Fruit fly (Drosophila melanogaster): ENCODE results near the gene mgl.

The mgl gene

DNA sequence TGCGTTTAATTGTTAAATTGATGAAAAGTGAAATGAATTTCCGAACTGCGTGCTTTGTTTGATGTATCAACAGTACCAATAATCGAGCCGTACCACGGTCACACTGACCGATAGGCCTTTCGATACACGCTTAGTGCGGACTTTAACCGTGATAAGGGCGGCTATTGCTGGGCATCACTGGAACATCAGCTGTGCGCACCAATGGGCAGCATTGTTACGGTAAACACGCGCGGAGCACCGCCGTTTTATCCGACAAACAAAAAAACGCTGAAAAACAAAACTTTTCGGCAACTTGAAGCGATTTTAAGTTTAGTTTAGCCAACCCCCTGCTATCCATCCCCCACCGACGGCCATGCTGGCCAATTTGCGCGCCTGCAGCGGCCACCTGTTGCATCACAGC lies 180.8 kb downstream of the mgl start, which contains the start of the genes c12.1 and c12.2:
TSS of gene c12.1 (minus strand) at position 84 of the 400 bp plus-strand sequence.
TSS of gene c12.2 (plus strand) at position 220 of the 400 bp plus-strand sequence.
- no peak for TF ChIP-seq usp (GFP tag; optimal IDR thresholded peaks at IDR 0.05)
- no peak for TF ChIP-seq Dll (optimal IDR thresholded peaks at IDR 0.05)
- no peak for TF ChIP-seq CG8478 (optimal IDR thresholded peaks at IDR 0.05)
- TF ChIP-seq pan (optimal IDR thresholded peaks at IDR 0.05) = no peak
- TF ChIP-seq EcR (GFP tag; optimal IDR thresholded peaks at IDR 0.05) = no peak
- no peak for TF ChIP-seq psq (optimal IDR thresholded peaks at IDR 0.05)

- TF ChIP-seq CG8478 (optimal IDR thresholded peaks at IDR 0.05) (no peak), psq (optimal IDR thresholded peaks at IDR 0.05) (no peak), pan (optimal IDR thresholded peaks at IDR 0.05) (no peak), EcR (GFP tag; optimal IDR thresholded peaks at IDR 0.05) (no peak), Dll (optimal IDR thresholded peaks at IDR 0.05) (no peak), usp (GFP tag; optimal IDR thresholded peaks at IDR 0.05) (no peak)
Observed at dm6 chrX:9317100-9317499, 182.8 kb downstream of the mgl start.

DNA sequence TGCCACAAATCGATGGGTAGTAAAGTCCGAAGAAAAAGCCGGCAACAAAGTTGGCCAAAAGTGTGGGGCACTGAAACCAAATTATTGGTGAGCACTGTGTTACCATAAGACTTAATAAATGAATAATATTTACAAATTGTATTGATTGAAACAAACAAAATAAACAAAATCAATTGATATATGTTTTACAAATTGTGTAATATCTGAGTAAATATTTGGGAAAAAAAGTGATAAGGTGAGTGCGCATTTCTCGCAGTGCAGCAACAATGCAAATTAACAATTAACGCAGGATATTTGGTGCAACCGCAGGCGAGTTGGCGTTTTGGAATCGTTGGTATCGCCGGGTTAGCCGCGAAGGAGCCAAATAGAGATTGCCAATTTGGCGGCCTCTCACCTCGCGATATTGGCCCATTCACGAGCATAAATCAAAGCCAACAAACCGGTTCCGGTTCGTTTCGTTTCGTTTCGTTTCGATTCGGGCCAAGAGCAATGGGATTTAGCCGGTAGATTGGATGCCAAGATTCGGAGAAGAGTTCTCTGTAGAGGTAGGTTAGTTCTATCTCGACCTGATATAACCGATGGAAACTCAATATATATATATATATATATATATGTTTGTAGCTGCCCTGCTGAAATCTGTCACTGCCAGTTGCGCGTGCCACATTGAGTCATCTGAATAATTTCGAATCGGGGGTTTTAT lies 189.8 kb downstream of the mgl start:
- TF ChIP-seq psq (optimal IDR thresholded peaks at IDR 0.05) (no peak), EcR (GFP tag; optimal IDR thresholded peaks at IDR 0.05) (no peak), CG8478 (optimal IDR thresholded peaks at IDR 0.05) (no peak), usp (GFP tag; optimal IDR thresholded peaks at IDR 0.05) (no peak), pan (optimal IDR thresholded peaks at IDR 0.05) (no peak), Dll (optimal IDR thresholded peaks at IDR 0.05) (no peak)

Data from whole organism.